Fruit fly (Drosophila melanogaster): ENCODE results near the gene kud.
A peak's percentile ranks its signal among the peaks of the same experiment; 100 is the strongest.

- no peak for TF ChIP-seq CG5204 (GFP tag; optimal IDR thresholded peaks at IDR 0.05)
- no peak for TF ChIP-seq CG14711 (tag; optimal IDR thresholded peaks at IDR 0.05)
- peak; percentile 37 for TF ChIP-seq CG1620 (GFP tag; optimal IDR thresholded peaks at IDR 0.05)
- no peak for TF ChIP-seq toe (GFP tag; optimal IDR thresholded peaks at IDR 0.05)
- peak; percentile 85 for TF ChIP-seq tj (GFP tag; optimal IDR thresholded peaks at IDR 0.05)
- TF ChIP-seq pad (GFP tag; optimal IDR thresholded peaks at IDR 0.05), result peak; percentile 16
- peak; percentile 21 for TF ChIP-seq Mnt (GFP tag; optimal IDR thresholded peaks at IDR 0.05)
- no peak for TF ChIP-seq cnc (optimal IDR thresholded peaks at IDR 0.05)
- peak; percentile 59 for TF ChIP-seq cic (GFP tag; optimal IDR thresholded peaks at IDR 0.05)
Measured at dm6 chr3L:16804627-16805026, 40.2 kb downstream of the kud start, which contains the start of gene nudC.
